Fruit fly (Drosophila melanogaster) whole organism, embryonic: ENCODE results near the gene CG10274.

Source experiments
- Atf6 ChIP-seq: fragments of 200-800 bp; sonication (Bioruptor generic); IDR thresholded peaks from 2 replicates; pipeline ENCODE4 v1.3.6; 2022; ENCODE audit warnings: missing biosample characterization, missing genetic modification characterization
- CG11085 ChIP-seq: fragments of 200-800 bp; sonication (Bioruptor generic); IDR thresholded peaks from 2 replicates; pipeline ENCODE4 v1.3.6; 2022; ENCODE audit warnings: missing biosample characterization, missing genetic modification characterization
- CG14860 ChIP-seq: fragments of 200-800 bp; sonication (Bioruptor generic); IDR thresholded peaks from 3 replicates; pipeline ENCODE4 v1.3.6; 2022; ENCODE audit warnings: missing biosample characterization, missing genetic modification characterization; ENCODE audit not compliant: partially characterized antibody
- CG15696 ChIP-seq: fragments of 200-800 bp; sonication (Bioruptor generic); optimal IDR thresholded peaks from 2 replicates; lab custom pipeline; 2019; ENCODE audit warnings: missing biosample characterization, mild to moderate bottlenecking, missing genetic modification characterization, moderate library complexity
- CG17361 ChIP-seq: fragments of 200-800 bp; sonication (Bioruptor generic); IDR thresholded peaks from 3 replicates; pipeline ENCODE4 v1.3.6; 2022; ENCODE audit warnings: missing biosample characterization, missing genetic modification characterization
- CG2116 ChIP-seq: fragments of 200-800 bp; sonication (Bioruptor generic); optimal IDR thresholded peaks from 3 replicates; lab custom pipeline; 2018; ENCODE audit warnings: missing biosample characterization, mild to moderate bottlenecking, missing genetic modification characterization
- CG2199 ChIP-seq: fragments of 200-800 bp; sonication (Bioruptor generic); IDR thresholded peaks from 3 replicates; pipeline ENCODE4 v1.3.6; 2022; ENCODE audit warnings: missing biosample characterization, missing genetic modification characterization
- CG3065 ChIP-seq: fragments of 200-800 bp; sonication (Bioruptor generic); optimal IDR thresholded peaks from 2 replicates; lab custom pipeline; 2016; ENCODE audit warnings: missing biosample characterization, missing genetic modification characterization
- CG31388 ChIP-seq: fragments of 200-800 bp; sonication (Bioruptor generic); optimal IDR thresholded peaks from 2 replicates; lab custom pipeline; 2016; ENCODE audit warnings: missing biosample characterization, missing genetic modification characterization
- CG32767 ChIP-seq: fragments of 200-800 bp; sonication (Bioruptor generic); IDR thresholded peaks from 2 replicates; pipeline ENCODE4 v1.3.6; 2022; ENCODE audit warnings: missing biosample characterization, missing genetic modification characterization
- CG4360 ChIP-seq: fragments of 200-800 bp; sonication (Bioruptor generic); IDR thresholded peaks from 2 replicates; pipeline ENCODE4 v1.3.6; 2022; ENCODE audit warnings: missing biosample characterization, missing genetic modification characterization
- CG5180 ChIP-seq: fragments of 200-800 bp; sonication (Bioruptor generic); optimal IDR thresholded peaks from 3 replicates; lab custom pipeline; 2017; ENCODE audit warnings: missing biosample characterization, missing genetic modification characterization, mild to moderate bottlenecking, moderate library complexity, missing genetic modification reagents
- CG6813 ChIP-seq: fragments of 200-800 bp; sonication (Bioruptor generic); optimal IDR thresholded peaks from 2 replicates; lab custom pipeline; 2017; ENCODE audit warnings: missing biosample characterization, missing genetic modification characterization, mild to moderate bottlenecking, moderate library complexity, missing genetic modification reagents
- CG7372 ChIP-seq: fragments of 200-800 bp; sonication (Bioruptor generic); IDR thresholded peaks from 2 replicates; pipeline ENCODE4 v1.3.6; 2022; ENCODE audit warnings: missing biosample characterization, missing genetic modification characterization
- CG8944 ChIP-seq: fragments of 200-800 bp; sonication (Bioruptor generic); optimal IDR thresholded peaks from 3 replicates; lab custom pipeline; 2016; ENCODE audit warnings: missing biosample characterization, missing genetic modification characterization
- CTCF ChIP-seq: fragments of 200-800 bp; sonication (Bioruptor generic); optimal IDR thresholded peaks from 2 replicates; lab custom pipeline; 2017; ENCODE audit warnings: missing biosample characterization, mild to moderate bottlenecking, missing genetic modification characterization, moderate library complexity
- Dref ChIP-seq: fragments of 200-800 bp; sonication (Bioruptor generic); IDR thresholded peaks from 2 replicates; pipeline ENCODE4 v1.3.6; 2022; ENCODE audit warnings: missing biosample characterization, missing genetic modification characterization
- Eip74EF ChIP-seq, 2 experiments: fragments of 200-800 bp in 1 of 2; fragments of >200 bp in 1 of 2; sonication (Bioruptor generic) in 1 of 2; optimal IDR thresholded peaks; 2 replicates each; lab custom pipeline; 2017 to 2019; ENCODE audit warnings: missing biosample characterization in 2 of 2, missing genetic modification characterization in 2 of 2, mild to moderate bottlenecking in 1 of 2, moderate library complexity in 1 of 2
- Elba2 ChIP-seq: fragments of 200-800 bp; sonication (Bioruptor generic); optimal IDR thresholded peaks from 3 replicates; lab custom pipeline; 2016; ENCODE audit warnings: missing biosample characterization, missing genetic modification characterization
- Ets97D ChIP-seq: fragments of 200-800 bp; sonication (Bioruptor generic); optimal IDR thresholded peaks from 3 replicates; lab custom pipeline; 2016; ENCODE audit warnings: missing biosample characterization, missing genetic modification characterization
- HLH54F ChIP-seq: fragments of 200-800 bp; sonication (Bioruptor generic); optimal IDR thresholded peaks from 3 replicates; lab custom pipeline; 2016; ENCODE audit warnings: missing biosample characterization, missing genetic modification characterization
- Hr39 ChIP-seq: fragments of >200 bp; optimal IDR thresholded peaks from 2 replicates; lab custom pipeline; 2017
- Hr51 ChIP-seq, 2 experiments: fragments of 200-800 bp; sonication (Bioruptor generic); optimal IDR thresholded peaks; 2 replicates in 1 of 2; 3 replicates in 1 of 2; lab custom pipeline; 2016 to 2018; ENCODE audit warnings: missing biosample characterization in 2 of 2, missing genetic modification characterization in 2 of 2, mild to moderate bottlenecking in 1 of 2, moderate library complexity in 1 of 2
- Jarid2 ChIP-seq: fragments of 200-800 bp; sonication (Bioruptor generic); optimal IDR thresholded peaks from 3 replicates; lab custom pipeline; 2017; ENCODE audit warnings: mild to moderate bottlenecking, missing biosample characterization, missing genetic modification reagents, missing genetic modification characterization
- Lpt ChIP-seq: fragments of >200 bp; optimal IDR thresholded peaks from 2 replicates; lab custom pipeline; 2018; ENCODE audit warnings: missing biosample characterization, missing genetic modification characterization
- Mad ChIP-seq: fragments of 200-800 bp; sonication (Bioruptor generic); optimal IDR thresholded peaks from 2 replicates; lab custom pipeline; 2016; ENCODE audit warnings: missing biosample characterization, missing genetic modification characterization
- Meics ChIP-seq: fragments of 200-800 bp; sonication (Bioruptor generic); optimal IDR thresholded peaks from 2 replicates; lab custom pipeline; 2017; ENCODE audit warnings: missing biosample characterization, mild to moderate bottlenecking, missing genetic modification characterization
- Nf-YC ChIP-seq: fragments of 200-800 bp; optimal IDR thresholded peaks from 3 replicates; lab custom pipeline; 2019; ENCODE audit warnings: missing biosample characterization, mild to moderate bottlenecking, missing genetic modification characterization, moderate library complexity
- Ravus ChIP-seq: fragments of 200-800 bp; sonication (Bioruptor generic); IDR thresholded peaks from 2 replicates; pipeline ENCODE4 v1.3.6; 2022; ENCODE audit warnings: missing biosample characterization, missing genetic modification characterization
- Scr ChIP-seq: fragments of 200-800 bp; sonication (Bioruptor generic); IDR thresholded peaks from 2 replicates; pipeline ENCODE4 v1.3.6; 2022; ENCODE audit warnings: missing biosample characterization, missing genetic modification characterization; ENCODE audit not compliant: partially characterized antibody
- Xbp1 ChIP-seq: fragments of 200-800 bp; sonication (Bioruptor generic); optimal IDR thresholded peaks from 3 replicates; lab custom pipeline; 2016; ENCODE audit warnings: missing biosample characterization, mild to moderate bottlenecking, missing genetic modification characterization
- ab ChIP-seq: fragments of 200-800 bp; sonication (Bioruptor generic); optimal IDR thresholded peaks from 2 replicates; lab custom pipeline; 2016; ENCODE audit warnings: missing biosample characterization, missing genetic modification characterization
- amos ChIP-seq: fragments of 200-800 bp; sonication (Bioruptor generic); IDR thresholded peaks from 2 replicates; pipeline ENCODE4 v1.3.6; 2022; ENCODE audit warnings: missing biosample characterization, missing genetic modification characterization; ENCODE audit not compliant: partially characterized antibody
- ap ChIP-seq: fragments of 200-800 bp; sonication (Bioruptor generic); IDR thresholded peaks from 2 replicates; pipeline ENCODE4 v1.3.6; 2022; ENCODE audit warnings: missing biosample characterization, missing genetic modification characterization
- chif ChIP-seq, 2 experiments: fragments of 200-800 bp; sonication (Bioruptor generic); optimal IDR thresholded peaks; 3 replicates each; lab custom pipeline; 2016; ENCODE audit warnings: missing biosample characterization in 2 of 2, missing genetic modification characterization in 2 of 2
- chinmo ChIP-seq: fragments of 200-800 bp; sonication (Bioruptor generic); IDR thresholded peaks from 4 replicates; pipeline ENCODE4 v1.3.6; 2022; ENCODE audit warnings: missing biosample characterization, missing genetic modification characterization; ENCODE audit not compliant: partially characterized antibody
- crp ChIP-seq, 2 experiments: fragments of 200-800 bp; sonication (Bioruptor generic); optimal IDR thresholded peaks; 2 replicates in 1 of 2; 3 replicates in 1 of 2; lab custom pipeline; 2017; ENCODE audit warnings: missing biosample characterization in 2 of 2, missing genetic modification characterization in 2 of 2, mild to moderate bottlenecking in 1 of 2, moderate library complexity in 1 of 2
- dan ChIP-seq: fragments of 200-800 bp; sonication (Bioruptor generic); IDR thresholded peaks from 2 replicates; pipeline ENCODE4 v1.3.6; 2022; ENCODE audit warnings: missing biosample characterization, missing genetic modification characterization
- disco-r ChIP-seq: fragments of 200-800 bp; sonication (Bioruptor generic); optimal IDR thresholded peaks from 2 replicates; lab custom pipeline; 2016; ENCODE audit warnings: missing biosample characterization, missing genetic modification characterization
- ewg ChIP-seq: fragments of 200-800 bp; sonication (Bioruptor generic); optimal IDR thresholded peaks from 3 replicates; lab custom pipeline; 2017; ENCODE audit warnings: mild to moderate bottlenecking, missing biosample characterization, missing genetic modification reagents, missing genetic modification characterization
- fd64A ChIP-seq: fragments of 200-800 bp; sonication (Bioruptor generic); optimal IDR thresholded peaks from 3 replicates; lab custom pipeline; 2018; ENCODE audit warnings: missing biosample characterization, mild to moderate bottlenecking, missing genetic modification characterization
- grau ChIP-seq: fragments of 200-800 bp; optimal IDR thresholded peaks from 3 replicates; lab custom pipeline; 2019; ENCODE audit warnings: missing biosample characterization, mild to moderate bottlenecking, missing genetic modification characterization, moderate library complexity
- gsb ChIP-seq: fragments of 200-800 bp; sonication (Bioruptor generic); IDR thresholded peaks from 2 replicates; pipeline ENCODE4 v1.3.6; 2022; ENCODE audit warnings: missing biosample characterization, missing genetic modification characterization
- ind ChIP-seq: fragments of 200-800 bp; sonication (Bioruptor generic); optimal IDR thresholded peaks from 3 replicates; lab custom pipeline; 2016; ENCODE audit warnings: missing biosample characterization, missing genetic modification characterization
- oc ChIP-seq: fragments of 200-800 bp; sonication (Bioruptor generic); optimal IDR thresholded peaks from 2 replicates; lab custom pipeline; 2018; ENCODE audit warnings: missing biosample characterization, mild to moderate bottlenecking, missing genetic modification characterization, moderate library complexity
- p53 ChIP-seq: fragments of 200-800 bp; sonication (Bioruptor generic); optimal IDR thresholded peaks from 2 replicates; lab custom pipeline; 2016; ENCODE audit warnings: missing biosample characterization, missing genetic modification characterization
- pfk ChIP-seq: fragments of 200-800 bp; sonication (Bioruptor generic); optimal IDR thresholded peaks from 2 replicates; lab custom pipeline; 2018; ENCODE audit warnings: missing biosample characterization, mild to moderate bottlenecking, missing genetic modification characterization, moderate library complexity
- shn ChIP-seq: fragments of 200-800 bp; sonication (Bioruptor generic); optimal IDR thresholded peaks from 3 replicates; lab custom pipeline; 2016; ENCODE audit warnings: missing biosample characterization, missing genetic modification characterization
- so ChIP-seq: fragments of 200-800 bp; sonication (Bioruptor generic); IDR thresholded peaks from 3 replicates; pipeline ENCODE4 v1.3.6; 2022; ENCODE audit warnings: missing biosample characterization, missing genetic modification characterization
- sob ChIP-seq: fragments of 200-800 bp; sonication (Bioruptor generic); IDR thresholded peaks from 2 replicates; pipeline ENCODE4 v1.3.6; 2022; ENCODE audit warnings: missing biosample characterization, missing genetic modification characterization
- yki ChIP-seq: fragments of >200 bp; optimal IDR thresholded peaks from 3 replicates; lab custom pipeline; 2018
- zen2 ChIP-seq: fragments of 200-800 bp; sonication (Bioruptor generic); IDR thresholded peaks from 3 replicates; pipeline ENCODE4 v1.3.6; 2022; ENCODE audit warnings: missing biosample characterization, missing genetic modification characterization; ENCODE audit not compliant: partially characterized antibody

Gene CG10274

dm6 chr3L:6217806-6218205 lies 36.2 kb upstream of the CG10274 start, which contains the start of gene LanA (continued):
- no peak for TF ChIP-seq Hr51 (GFP tag; optimal IDR thresholded peaks at IDR 0.05; lab: Kevin White, UChicago)
- no peak for TF ChIP-seq Nf-YC
- peak; percentile 9 for TF ChIP-seq CG15696 (tag; lab: Kevin White, UChicago)
- TF ChIP-seq grau, result no peak
- TF ChIP-seq CG14860, result no peak
- TF ChIP-seq dan, result no peak
- no peak for TF ChIP-seq gsb (GFP tag; lab: Robert Waterston, UW)
- TF ChIP-seq HLH54F (GFP tag; lab: Kevin White, UChicago), result no peak
- TF ChIP-seq ap (GFP tag; lab: Robert Waterston, UW), result no peak
- TF ChIP-seq Elba2 (GFP tag; lab: Kevin White, UChicago), result no peak
- TF ChIP-seq chif (GFP tag; optimal IDR thresholded peaks at IDR 0.05; lab: Kevin White, UChicago), result no peak
- peak; percentile 71; the same call in 2 of the 3 replicates for TF ChIP-seq CG2199 (GFP tag; lab: Robert Waterston, UW)
- no peak for TF ChIP-seq Meics (GFP tag; lab: Kevin White, UChicago)
- no peak for TF ChIP-seq CG3065 (GFP tag; lab: Kevin White, UChicago)
- peak; percentile 56; the same call in 2 of the 3 replicates for TF ChIP-seq so (GFP tag; lab: Robert Waterston, UW)
- TF ChIP-seq CG32767, result 0 out of 2 replicates have a peak, but pooled peaks have one; percentile 8
- peak; percentile 21 for TF ChIP-seq fd64A (GFP tag; lab: Kevin White, UChicago)
- no peak for TF ChIP-seq crp (GFP tag; optimal IDR thresholded peaks at IDR 0.05; lab: Kevin White, UChicago)
- no peak for TF ChIP-seq Eip74EF (GFP tag; optimal IDR thresholded peaks at IDR 0.05; lab: Kevin White, UChicago)
- TF ChIP-seq oc (tag; lab: Kevin White, UChicago), result no peak
- no peak for TF ChIP-seq CG17361 (GFP tag; lab: Robert Waterston, UW)
- no peak for TF ChIP-seq CG6813 (GFP tag; lab: Kevin White, UChicago)
- TF ChIP-seq amos (GFP tag; lab: Robert Waterston, UW), result peak; percentile 23; the same call in 1 of the 2 replicates
- TF ChIP-seq ab (GFP tag; lab: Kevin White, UChicago), result no peak
- peak; percentile 44; the same call in 1 of the 2 replicates for TF ChIP-seq Atf6 (GFP tag; lab: Robert Waterston, UW)
- no peak for TF ChIP-seq CG11085 (GFP tag; lab: Robert Waterston, UW)
- TF ChIP-seq CTCF, result no peak
- TF ChIP-seq Dref (GFP tag; lab: Robert Waterston, UW), result no peak
- TF ChIP-seq CG31388 (GFP tag; lab: Kevin White, UChicago), result no peak
- TF ChIP-seq Xbp1 (GFP tag; lab: Kevin White, UChicago), result no peak
- TF ChIP-seq CG4360 (GFP tag; lab: Robert Waterston, UW), result peak; percentile 15; the same call in 1 of the 2 replicates
- no peak for TF ChIP-seq zen2
- TF ChIP-seq pfk (GFP tag; lab: Kevin White, UChicago), result peak; percentile 76
- TF ChIP-seq Lpt (GFP tag; lab: Kevin White, UChicago), result no peak
- no peak for TF ChIP-seq ewg
- TF ChIP-seq Mad (GFP tag; lab: Kevin White, UChicago), result peak; percentile 6
- no peak for TF ChIP-seq shn
- TF ChIP-seq Ets97D (GFP tag; lab: Kevin White, UChicago), result no peak
- TF ChIP-seq Scr, result 0 out of 2 replicates have a peak, but pooled peaks have one; percentile 20
- TF ChIP-seq ind, result no peak
- peak; percentile 46; the same call in 1 of the 2 replicates for TF ChIP-seq sob
- TF ChIP-seq Jarid2 (GFP tag; lab: Kevin White, UChicago), result peak; percentile 77
- TF ChIP-seq CG5180 (GFP tag; lab: Kevin White, UChicago), result no peak
- no peak for TF ChIP-seq CG8944 (GFP tag; lab: Kevin White, UChicago)
- no peak for TF ChIP-seq Hr39
- TF ChIP-seq p53, result no peak
- no peak for TF ChIP-seq disco-r (GFP tag; lab: Kevin White, UChicago)
- no peak for TF ChIP-seq CG2116
- TF ChIP-seq CG7372 (GFP tag; lab: Robert Waterston, UW), result no peak
- TF ChIP-seq Ravus (GFP tag; lab: Robert Waterston, UW), result no peak
- TF ChIP-seq yki, result no peak
- TF ChIP-seq chinmo (GFP tag; lab: Robert Waterston, UW), result no peak
